Worm (Caenorhabditis elegans) whole organism, L3 larva: ENCODE measurements around the gene frg-1.

ENCODE experiments used
- ZK546.5 ChIP-seq: sonication (generic microtip); optimal IDR thresholded peaks from 2 replicates; lab custom pipeline; 2017; ENCODE audit warnings: missing biosample characterization, missing genetic modification characterization
- elt-3 ChIP-seq, 3 experiments: fragments of 150-350 bp in 1 of 3; sonication (generic microtip) in 2 of 3; optimal IDR thresholded peaks; 2 replicates in 2 of 3; 4 replicates in 1 of 3; lab custom pipeline; 2014 to 2017; ENCODE audit warnings: missing biosample characterization in 3 of 3, missing genetic modification characterization in 3 of 3
- nhr-77 ChIP-seq: fragments of 150-350 bp; optimal IDR thresholded peaks from 2 replicates; lab custom pipeline; 2014; ENCODE audit warnings: missing biosample characterization, missing genetic modification characterization

- TF ChIP-seq ZK546.5 (no peak), nhr-77 (no peak), elt-3 (tag; optimal IDR thresholded peaks at IDR 0.05; lab: Kevin White, UChicago) (no peak)
Observed at ce11 chrIII:12952615-12953014, 26.3 kb upstream of the frg-1 start.
